Worm (Caenorhabditis elegans) whole organism, L3 larva: ENCODE data around the gene C54D10.10.

Experiments used
- R02D3.7 ChIP-seq: fragments of 150-350 bp; optimal IDR thresholded peaks from 2 replicates; lab custom pipeline; 2014; ENCODE audit warnings: missing biosample characterization, missing genetic modification characterization
- aly-2 ChIP-seq: fragments of 150-350 bp; optimal IDR thresholded peaks from 2 replicates; lab custom pipeline; 2014; ENCODE audit warnings: missing biosample characterization, missing genetic modification characterization
- daf-12 ChIP-seq: fragments of 150-350 bp; optimal IDR thresholded peaks from 2 replicates; lab custom pipeline; 2014; ENCODE audit warnings: missing biosample characterization, missing genetic modification reagents, missing genetic modification characterization
- elt-2 ChIP-seq: sonication (generic microtip); optimal IDR thresholded peaks from 2 replicates; lab custom pipeline; 2016; ENCODE audit warnings: missing genetic modification reagents, mild to moderate bottlenecking, missing genetic modification characterization, missing compliant biosample characterization
- jun-1 ChIP-seq: fragments of 150-350 bp; optimal IDR thresholded peaks from 2 replicates; lab custom pipeline; 2014; ENCODE audit warnings: missing biosample characterization, missing genetic modification reagents, missing genetic modification characterization
- lin-15B ChIP-seq: fragments of 150-350 bp; optimal IDR thresholded peaks from 2 replicates; lab custom pipeline; 2014; ENCODE audit warnings: missing biosample characterization, missing genetic modification characterization
- nhr-23 ChIP-seq: fragments of 150-350 bp; optimal IDR thresholded peaks from 2 replicates; lab custom pipeline; 2014; ENCODE audit warnings: missing biosample characterization, missing genetic modification reagents, missing genetic modification characterization
- pha-4 ChIP-seq: fragments of 150-350 bp; optimal IDR thresholded peaks from 2 replicates; lab custom pipeline; 2014; ENCODE audit warnings: missing biosample characterization, missing genetic modification reagents, missing genetic modification characterization
- pqm-1 ChIP-seq: fragments of 150-350 bp; optimal IDR thresholded peaks from 2 replicates; lab custom pipeline; 2017; ENCODE audit warnings: missing biosample characterization, missing genetic modification characterization, inconsistent platforms
- snpc-4 ChIP-seq: fragments of 150-350 bp; optimal IDR thresholded peaks from 2 replicates; lab custom pipeline; 2014; ENCODE audit warnings: missing biosample characterization, missing genetic modification characterization

Gene C54D10.10

ce11 chrV:12400677-12401236 lies 49.0 kb downstream of the C54D10.10 start, which contains the start of the genes K01D12.20 and miga-1:
Gene K01D12.20 (minus strand): TSS chrV:12400814.
Gene miga-1 (minus strand): TSS chrV:12400859.
- TF ChIP-seq snpc-4 (tag; lab: Kevin White, UChicago) (peak; percentile 34), R02D3.7 (tag; lab: Kevin White, UChicago) (peak; percentile 93), jun-1 (tag; lab: Kevin White, UChicago) (no peak), pqm-1 (tag; lab: Kevin White, UChicago) (peak; percentile 18), nhr-23 (tag; lab: Kevin White, UChicago) (peak; percentile 40), aly-2 (tag; lab: Kevin White, UChicago) (no peak), lin-15B (tag; lab: Kevin White, UChicago) (peak; percentile 47), pha-4 (tag; lab: Kevin White, UChicago) (peak; percentile 64), elt-2 (tag; lab: Kevin White, UChicago) (peak; percentile 44), daf-12 (no peak)
